Fruit fly (Drosophila melanogaster): ENCODE results near the gene Cyp305a1.

DNA sequence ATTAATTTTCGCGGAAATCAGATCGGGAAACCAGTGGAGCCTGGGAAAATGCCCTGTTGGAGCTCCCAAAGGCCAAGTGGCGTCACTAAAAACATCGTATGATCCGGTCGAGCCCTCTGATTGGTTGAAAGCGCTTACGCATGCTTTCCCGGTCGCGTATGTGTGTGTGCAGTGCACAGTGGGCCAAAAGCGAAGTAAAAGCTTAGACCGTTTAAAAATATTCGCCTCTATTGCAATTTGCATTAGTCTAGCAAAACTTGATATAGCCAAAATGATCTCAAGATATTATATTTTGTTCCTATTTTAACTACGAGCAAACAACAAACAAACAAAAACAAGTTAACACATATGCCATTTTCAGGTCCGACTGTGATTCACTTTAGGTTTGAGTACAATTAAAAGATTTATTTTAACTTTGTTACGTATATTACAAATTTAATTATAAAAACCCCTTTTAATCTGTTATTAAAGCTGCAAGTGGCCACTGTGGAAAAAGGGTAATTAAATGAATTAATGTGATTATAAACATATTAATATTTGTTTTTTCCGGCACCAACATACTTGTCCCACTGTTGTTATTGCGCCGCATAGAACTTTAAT, 18.8 kb downstream of the Cyp305a1 start:
- TF ChIP-seq CG14965 (GFP tag; optimal IDR thresholded peaks at IDR 0.05; ENCODE audit: borderline replicate concordance) (peak; percentile 57), CG15269 (tag; optimal IDR thresholded peaks at IDR 0.05) (peak; percentile 91), Rx (GFP tag; IDR thresholded peaks at IDR 0.05) (peak; percentile 7; the same call in 1 of the 2 replicates), CG30403 (GFP tag; optimal IDR thresholded peaks at IDR 0.05) (peak; percentile 88), CG4854 (GFP tag; optimal IDR thresholded peaks at IDR 0.05) (peak; percentile 81), br (optimal IDR thresholded peaks at IDR 0.05) (no peak), cwo (GFP tag; optimal IDR thresholded peaks at IDR 0.05) (peak; percentile 88), CG17612 (GFP tag; IDR thresholded peaks at IDR 0.05) (no peak), B-H2 (GFP tag; optimal IDR thresholded peaks at IDR 0.05) (peak; percentile 71), CG6272 (GFP tag; IDR thresholded peaks at IDR 0.05) (peak; percentile 64; the same call in 1 of the 2 replicates), CG6765 (GFP tag; optimal IDR thresholded peaks at IDR 0.05) (peak; percentile 90), gce (GFP tag; IDR thresholded peaks at IDR 0.05) (0 out of 3 replicates have a peak, but pooled peaks have one; percentile 11)
